Fruit fly (Drosophila melanogaster) whole organism, wandering third instar larva: ENCODE measurements around the gene Bre1.

ENCODE experiments used
- Abd-B ChIP-seq: fragments of >200 bp; optimal IDR thresholded peaks from 2 replicates; lab custom pipeline; 2017; ENCODE audit warnings: missing biosample characterization, missing genetic modification characterization
- CG32264 ChIP-seq: fragments of 200-800 bp; sonication (Bioruptor generic); optimal IDR thresholded peaks from 2 replicates; lab custom pipeline; 2016; ENCODE audit warnings: missing biosample characterization, missing genetic modification characterization
- Hr78 ChIP-seq: fragments of >200 bp; optimal IDR thresholded peaks from 2 replicates; lab custom pipeline; 2017; ENCODE audit warnings: missing biosample characterization, missing genetic modification characterization
- jim ChIP-seq: fragments of 175-275, 200-325 bp; sonication (Bioruptor generic); optimal IDR thresholded peaks from 2 replicates; lab custom pipeline; 2016; ENCODE audit warnings: missing biosample characterization, mild to moderate bottlenecking, missing genetic modification characterization

- TF ChIP-seq CG32264 (GFP tag; lab: Kevin White, UChicago) (no peak), Hr78 (GFP tag; lab: Kevin White, UChicago) (no peak), Abd-B (GFP tag; lab: Kevin White, UChicago) (no peak), jim (GFP tag; lab: Kevin White, UChicago) (no peak)
These were observed 41.4 kb upstream of the Bre1 start for dm6 chr3L:5835431-5835830.
